Fruit fly (Drosophila melanogaster) whole organism, embryonic: ENCODE data around the gene Sfp33A3.

Experiments
- Aef1 ChIP-seq: fragments of 200-800 bp; sonication (Bioruptor generic); IDR thresholded peaks from 3 replicates; pipeline ENCODE4 v1.3.6; 2022; ENCODE audit warnings: missing biosample characterization, missing genetic modification characterization
- Atf3 ChIP-seq: fragments of 200-800 bp; sonication (Bioruptor generic); optimal IDR thresholded peaks from 3 replicates; lab custom pipeline; 2016; ENCODE audit warnings: missing biosample characterization, missing genetic modification characterization
- Awh ChIP-seq: fragments of 200-800 bp; sonication (Bioruptor generic); IDR thresholded peaks from 2 replicates; pipeline ENCODE4, ENCODE4 v1.3.6; 2022; ENCODE audit warnings: missing biosample characterization, missing genetic modification characterization
- BEAF-32 ChIP-seq: fragments of 200-800 bp; sonication (Bioruptor generic); optimal IDR thresholded peaks from 3 replicates; lab custom pipeline; 2017; ENCODE audit warnings: missing biosample characterization, missing genetic modification characterization, mild to moderate bottlenecking, moderate library complexity, missing genetic modification reagents
- CG10543 ChIP-seq: fragments of 200-800 bp; sonication (Bioruptor generic); optimal IDR thresholded peaks from 3 replicates; lab custom pipeline; 2017; ENCODE audit warnings: missing biosample characterization, mild to moderate bottlenecking, missing genetic modification characterization, moderate library complexity
- CG12769 ChIP-seq: fragments of 200-800 bp; sonication (Bioruptor generic); optimal IDR thresholded peaks from 2 replicates; lab custom pipeline; 2019; ENCODE audit warnings: missing biosample characterization, mild to moderate bottlenecking, missing genetic modification characterization, moderate library complexity
- CG13296 ChIP-seq: fragments of 200-800 bp; sonication (Bioruptor generic); optimal IDR thresholded peaks from 3 replicates; lab custom pipeline; 2018; ENCODE audit warnings: missing biosample characterization, mild to moderate bottlenecking, missing genetic modification characterization
- CG13424 ChIP-seq: fragments of 200-800 bp; sonication (Bioruptor generic); optimal IDR thresholded peaks from 2 replicates; lab custom pipeline; 2019; ENCODE audit warnings: missing biosample characterization, mild to moderate bottlenecking, missing genetic modification characterization, moderate library complexity
- CG14050 ChIP-seq: fragments of 200-800 bp; sonication (Bioruptor generic); IDR thresholded peaks from 3 replicates; pipeline ENCODE4 v1.3.6; 2022; ENCODE audit warnings: missing biosample characterization, missing genetic modification characterization
- CG14710 ChIP-seq: fragments of 200-800 bp; sonication (Bioruptor generic); optimal IDR thresholded peaks from 3 replicates; lab custom pipeline; 2019; ENCODE audit warnings: missing biosample characterization, mild to moderate bottlenecking, missing genetic modification characterization, moderate library complexity
- CG16815 ChIP-seq: fragments of 200-800 bp; sonication (Bioruptor generic); optimal IDR thresholded peaks from 3 replicates; lab custom pipeline; 2017; ENCODE audit warnings: missing biosample characterization, mild to moderate bottlenecking, missing genetic modification characterization
- CG2712 ChIP-seq: fragments of 200-800 bp; optimal IDR thresholded peaks from 3 replicates; lab custom pipeline; 2019; ENCODE audit warnings: missing biosample characterization, mild to moderate bottlenecking, missing genetic modification characterization, moderate library complexity
- CG30020 ChIP-seq: fragments of 200-800 bp; optimal IDR thresholded peaks from 2 replicates; lab custom pipeline; 2019; ENCODE audit warnings: missing biosample characterization, mild to moderate bottlenecking, missing genetic modification characterization, moderate library complexity
- CG31365 ChIP-seq: fragments of 200-800 bp; sonication (Bioruptor generic); optimal IDR thresholded peaks from 2 replicates; lab custom pipeline; 2018; ENCODE audit warnings: missing biosample characterization, mild to moderate bottlenecking, missing genetic modification characterization
- CG3281 ChIP-seq: fragments of 200-800 bp; sonication (Bioruptor generic); optimal IDR thresholded peaks from 3 replicates; lab custom pipeline; 2017; ENCODE audit warnings: missing biosample characterization, mild to moderate bottlenecking, missing genetic modification characterization
- CG33213 ChIP-seq: fragments of 200-800 bp; sonication (Bioruptor generic); optimal IDR thresholded peaks from 3 replicates; lab custom pipeline; 2016; ENCODE audit warnings: missing biosample characterization, missing genetic modification characterization
- CG34376 ChIP-seq: fragments of 200-800 bp; sonication (Bioruptor generic); optimal IDR thresholded peaks from 2 replicates; lab custom pipeline; 2018; ENCODE audit warnings: missing biosample characterization, mild to moderate bottlenecking, missing genetic modification characterization
- CG3847 ChIP-seq: fragments of 200-800 bp; sonication (Bioruptor generic); IDR thresholded peaks from 2 replicates; pipeline ENCODE4 v1.3.6; 2022; ENCODE audit warnings: missing biosample characterization, missing genetic modification characterization
- CG6175 ChIP-seq: fragments of 200-800 bp; sonication (Bioruptor generic); IDR thresholded peaks from 3 replicates; pipeline ENCODE4 v1.3.6; 2022; ENCODE audit warnings: missing biosample characterization, missing genetic modification characterization
- CG6791 ChIP-seq: fragments of 200-800 bp; sonication (Bioruptor generic); IDR thresholded peaks from 3 replicates; pipeline ENCODE4 v1.3.6; 2022; ENCODE audit warnings: missing biosample characterization, missing genetic modification characterization; ENCODE audit not compliant: partially characterized antibody
- CG7357 ChIP-seq: fragments of 200-800 bp; sonication (Bioruptor generic); IDR thresholded peaks from 3 replicates; pipeline ENCODE4 v1.3.6; 2022; ENCODE audit warnings: missing biosample characterization, missing genetic modification characterization
- CG9932 ChIP-seq: fragments of 200-800 bp; sonication (Bioruptor generic); IDR thresholded peaks from 2 replicates; pipeline ENCODE4 v1.3.6; 2022; ENCODE audit warnings: missing biosample characterization, missing genetic modification characterization
- D19B ChIP-seq: fragments of 200-800 bp; sonication (Bioruptor generic); optimal IDR thresholded peaks from 2 replicates; lab custom pipeline; 2017; ENCODE audit warnings: missing biosample characterization, mild to moderate bottlenecking, missing genetic modification characterization
- Dbx ChIP-seq: fragments of 200-800 bp; sonication (Bioruptor generic); IDR thresholded peaks from 3 replicates; pipeline ENCODE4 v1.3.6; 2022; ENCODE audit warnings: missing biosample characterization, missing genetic modification characterization
- Doc3 ChIP-seq: fragments of 200-800 bp; sonication (Bioruptor generic); IDR thresholded peaks from 3 replicates; pipeline ENCODE4 v1.3.6; 2022; ENCODE audit warnings: missing biosample characterization, missing genetic modification characterization; ENCODE audit not compliant: partially characterized antibody
- E2f1 ChIP-seq: fragments of 200-800 bp; sonication (Bioruptor generic); IDR thresholded peaks from 2 replicates; pipeline ENCODE4 v1.3.6; 2022; ENCODE audit warnings: missing biosample characterization, missing genetic modification characterization
- HmgZ ChIP-seq: fragments of 200-800 bp; sonication (Bioruptor generic); optimal IDR thresholded peaks from 2 replicates; lab custom pipeline; 2018; ENCODE audit warnings: missing biosample characterization, mild to moderate bottlenecking, missing genetic modification characterization
- Hr3 ChIP-seq: fragments of 200-800 bp; sonication (Bioruptor generic); optimal IDR thresholded peaks from 3 replicates; lab custom pipeline; 2016; ENCODE audit warnings: missing biosample characterization, missing genetic modification characterization
- Kr ChIP-seq: fragments of 200-800 bp; sonication (Bioruptor generic); optimal IDR thresholded peaks from 2 replicates; lab custom pipeline; 2017; ENCODE audit warnings: missing biosample characterization, mild to moderate bottlenecking, missing genetic modification characterization
- Meics ChIP-seq: fragments of 200-800 bp; sonication (Bioruptor generic); optimal IDR thresholded peaks from 2 replicates; lab custom pipeline; 2017; ENCODE audit warnings: missing biosample characterization, mild to moderate bottlenecking, missing genetic modification characterization
- Nf-YC ChIP-seq: fragments of 200-800 bp; optimal IDR thresholded peaks from 3 replicates; lab custom pipeline; 2019; ENCODE audit warnings: missing biosample characterization, mild to moderate bottlenecking, missing genetic modification characterization, moderate library complexity
- Trl ChIP-seq, 3 experiments: fragments of >200 bp in 2 of 3; fragments of 200-800 bp in 1 of 3; sonication (Bioruptor generic) in 1 of 3; optimal IDR thresholded peaks; 2 replicates in 1 of 3; 3 replicates in 2 of 3; lab custom pipeline; 2016 to 2017; ENCODE audit warnings: missing biosample characterization in 1 of 3, missing genetic modification characterization in 1 of 3
- Xrp1 ChIP-seq: fragments of 200-800 bp; sonication (Bioruptor generic); IDR thresholded peaks from 2 replicates; pipeline ENCODE4 v1.3.6; 2022; ENCODE audit warnings: missing biosample characterization, missing genetic modification characterization
- cas ChIP-seq: fragments of 200-800 bp; sonication (Bioruptor generic); IDR thresholded peaks from 2 replicates; pipeline ENCODE4 v1.3.6; 2022; ENCODE audit warnings: missing biosample characterization, missing genetic modification characterization
- cg ChIP-seq: fragments of 200-800 bp; sonication (Bioruptor generic); optimal IDR thresholded peaks from 3 replicates; lab custom pipeline; 2019; ENCODE audit warnings: missing biosample characterization, mild to moderate bottlenecking, missing genetic modification characterization, moderate library complexity
- ems ChIP-seq: fragments of 200-800 bp; sonication (Bioruptor generic); optimal IDR thresholded peaks from 3 replicates; lab custom pipeline; 2016; ENCODE audit warnings: missing biosample characterization, missing genetic modification characterization
- ftz-f1 ChIP-seq: fragments of 200-800 bp; sonication (Bioruptor generic); optimal IDR thresholded peaks from 2 replicates; lab custom pipeline; 2016; ENCODE audit warnings: missing biosample characterization, missing genetic modification characterization
- lola ChIP-seq, 3 experiments: fragments of >200 bp in 2 of 3; fragments of 200-800 bp in 1 of 3; sonication (Bioruptor generic) in 1 of 3; optimal IDR thresholded peaks; 2 replicates each; lab custom pipeline; 2017 to 2019; ENCODE audit warnings: missing biosample characterization in 3 of 3, missing genetic modification characterization in 3 of 3, mild to moderate bottlenecking in 1 of 3, moderate library complexity in 1 of 3
- mld ChIP-seq: fragments of 200-800 bp; sonication (Bioruptor generic); IDR thresholded peaks from 3 replicates; pipeline ENCODE4 v1.3.6; 2022; ENCODE audit warnings: missing biosample characterization, missing genetic modification characterization; ENCODE audit not compliant: partially characterized antibody
- onecut ChIP-seq: fragments of 200-800 bp; sonication (Bioruptor generic); IDR thresholded peaks from 2 replicates; pipeline ENCODE4 v1.3.6; 2022; ENCODE audit warnings: missing biosample characterization, missing genetic modification characterization
- pzg ChIP-seq: fragments of 200-800 bp; sonication (Bioruptor generic); optimal IDR thresholded peaks from 3 replicates; lab custom pipeline; 2018; ENCODE audit warnings: missing biosample characterization, mild to moderate bottlenecking, missing genetic modification characterization, moderate library complexity
- rib ChIP-seq: fragments of 200-800 bp; sonication (Bioruptor generic); IDR thresholded peaks from 2 replicates; pipeline ENCODE4 v1.3.6; 2022; ENCODE audit warnings: missing biosample characterization, missing genetic modification characterization
- ro ChIP-seq: fragments of 200-800 bp; sonication (Bioruptor generic); IDR thresholded peaks from 2 replicates; pipeline ENCODE4 v1.3.6; 2022; ENCODE audit warnings: missing biosample characterization, missing genetic modification characterization
- sqz ChIP-seq: fragments of 200-800 bp; sonication (Bioruptor generic); optimal IDR thresholded peaks from 3 replicates; lab custom pipeline; 2018; ENCODE audit warnings: missing biosample characterization, mild to moderate bottlenecking, missing genetic modification characterization
- trem ChIP-seq: fragments of 200-800 bp; optimal IDR thresholded peaks from 3 replicates; lab custom pipeline; 2019; ENCODE audit warnings: missing biosample characterization, mild to moderate bottlenecking, missing genetic modification characterization, moderate library complexity
- trh ChIP-seq: fragments of 200-800 bp; sonication (Bioruptor generic); optimal IDR thresholded peaks from 2 replicates; lab custom pipeline; 2016; ENCODE audit warnings: missing biosample characterization, missing genetic modification characterization
- unpg ChIP-seq: fragments of 200-800 bp; sonication (Bioruptor generic); optimal IDR thresholded peaks from 3 replicates; lab custom pipeline; 2018; ENCODE audit warnings: missing biosample characterization, mild to moderate bottlenecking, missing genetic modification characterization, moderate library complexity
- yki ChIP-seq: fragments of >200 bp; optimal IDR thresholded peaks from 3 replicates; lab custom pipeline; 2018

The Sfp33A3 gene

DNA sequence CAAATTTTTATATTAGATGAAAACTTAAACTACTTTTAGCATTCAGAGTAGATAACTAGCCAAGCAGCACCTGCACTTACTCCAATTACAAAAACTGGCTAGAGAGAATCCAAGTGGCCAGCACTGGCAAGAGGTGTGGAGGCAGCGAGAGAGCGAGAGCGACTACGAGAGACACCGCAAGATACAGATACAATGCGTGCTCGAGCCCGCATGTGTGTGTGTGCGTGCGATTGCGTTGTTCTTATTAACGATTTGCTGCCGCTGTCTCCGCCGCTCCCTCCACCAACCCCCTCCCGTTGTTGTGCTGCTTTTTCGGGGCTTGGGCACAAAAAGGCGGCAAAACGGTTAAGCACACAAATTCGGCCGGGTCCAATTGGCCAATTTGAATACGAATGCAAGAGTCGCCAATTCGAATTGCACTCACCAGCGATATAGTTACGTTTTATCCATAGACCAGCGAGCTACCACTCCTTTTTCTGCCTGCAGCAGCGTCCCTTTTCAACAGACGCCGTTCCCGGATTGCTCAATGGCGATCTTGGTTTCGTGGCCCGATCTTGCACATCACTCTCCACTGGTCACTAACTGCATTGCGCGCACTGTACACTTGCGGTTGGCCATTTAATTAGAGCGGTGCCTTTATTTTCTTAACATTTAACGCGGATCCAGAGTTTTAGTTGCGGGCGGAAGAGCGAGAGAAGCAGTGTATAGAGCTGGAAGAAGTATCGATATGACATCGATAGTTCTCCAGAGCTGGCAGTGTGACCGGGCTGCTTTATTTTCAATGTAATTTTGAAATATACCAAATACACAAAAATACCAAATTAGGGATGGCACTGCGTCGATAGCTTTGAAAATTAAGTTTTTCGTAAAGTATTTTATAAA is 30.8 kb upstream of the Sfp33A3 start, which contains the start of gene crol (continued):
- TF ChIP-seq BEAF-32 (GFP tag; lab: Kevin White, UChicago) (peak; percentile 88), Trl (optimal IDR thresholded peaks at IDR 0.05; lab: Kevin White, UChicago) (peak; percentile 86 to 91), Trl (GFP tag; optimal IDR thresholded peaks at IDR 0.05; lab: Kevin White, UChicago) (no peak), CG16815 (GFP tag; lab: Kevin White, UChicago) (no peak), rib (0 out of 2 replicates have a peak, but pooled peaks have one; percentile 46), trh (GFP tag; lab: Kevin White, UChicago) (no peak), D19B (no peak), Kr (GFP tag; lab: Kevin White, UChicago) (no peak), CG13424 (peak; percentile 43), CG12769 (peak; percentile 94), CG3281 (GFP tag; lab: Kevin White, UChicago) (no peak), CG3847 (GFP tag; lab: Robert Waterston, UW) (peak; percentile 58), CG13296 (no peak), lola (GFP tag; optimal IDR thresholded peaks at IDR 0.05; lab: Kevin White, UChicago) (peak in 1 of 3 experiments; percentile 13), CG33213 (GFP tag; lab: Kevin White, UChicago) (peak; percentile 31), Meics (peak; percentile 7), E2f1 (peak; percentile 81), CG6791 (GFP tag; lab: Robert Waterston, UW) (peak; percentile 89), CG9932 (peak; percentile 59), CG30020 (tag; lab: Kevin White, UChicago) (peak; percentile 52), cg (peak; percentile 92), unpg (GFP tag; lab: Kevin White, UChicago) (peak; percentile 35), CG7357 (GFP tag; lab: Robert Waterston, UW) (no peak), Awh (no peak), Xrp1 (GFP tag; lab: Robert Waterston, UW) (peak; percentile 24; the same call in 1 of the 2 replicates), ems (GFP tag; lab: Kevin White, UChicago) (no peak), sqz (GFP tag; lab: Kevin White, UChicago) (peak; percentile 14), cas (GFP tag; lab: Robert Waterston, UW) (peak; percentile 40; the same call in 1 of the 2 replicates), HmgZ (tag; lab: Kevin White, UChicago) (peak; percentile 48), CG14050 (peak; percentile 18; the same call in 1 of the 3 replicates), CG14710 (tag; lab: Kevin White, UChicago) (peak; percentile 57), Atf3 (GFP tag; lab: Kevin White, UChicago) (no peak), Dbx (GFP tag; lab: Robert Waterston, UW) (peak; percentile 56; the same call in 1 of the 3 replicates), Doc3 (GFP tag; lab: Robert Waterston, UW) (peak; percentile 76), Hr3 (GFP tag; lab: Kevin White, UChicago) (peak; percentile 36), CG34376 (GFP tag; lab: Kevin White, UChicago) (peak; percentile 44), pzg (GFP tag; lab: Kevin White, UChicago) (peak; percentile 81), trem (tag; lab: Kevin White, UChicago) (peak; percentile 63), CG31365 (tag; lab: Kevin White, UChicago) (peak; percentile 1), yki (lab: Kevin White, UChicago) (peak; percentile 72), CG6175 (GFP tag; lab: Robert Waterston, UW) (peak; percentile 91), Nf-YC (tag; lab: Kevin White, UChicago) (peak; percentile 15), CG2712 (peak; percentile 51), CG10543 (GFP tag; lab: Kevin White, UChicago) (peak; percentile 87), ftz-f1 (GFP tag; lab: Kevin White, UChicago) (no peak), onecut (GFP tag; lab: Robert Waterston, UW) (peak; percentile 28), mld (GFP tag; lab: Robert Waterston, UW) (peak; percentile 63; the same call in 2 of the 3 replicates), ro (GFP tag; lab: Robert Waterston, UW) (no peak), Aef1 (GFP tag; lab: Robert Waterston, UW) (no peak)
